Fruit fly (Drosophila melanogaster) whole organism, embryonic: ENCODE data around the gene Gem2.

Source experiments
- Ada2b ChIP-seq: fragments of 200-800 bp; sonication (Bioruptor generic); IDR thresholded peaks from 2 replicates; pipeline ENCODE4 v1.3.6; 2022; ENCODE audit warnings: missing biosample characterization, missing genetic modification characterization
- BtbVII ChIP-seq: fragments of 200-800 bp; sonication (Bioruptor generic); optimal IDR thresholded peaks from 3 replicates; lab custom pipeline; 2017; ENCODE audit warnings: missing biosample characterization, mild to moderate bottlenecking, missing genetic modification characterization
- C15 ChIP-seq: fragments of 200-800 bp; sonication (Bioruptor generic); IDR thresholded peaks from 3 replicates; pipeline ENCODE4 v1.3.6; 2022; ENCODE audit warnings: missing biosample characterization, missing genetic modification characterization
- CG10274 ChIP-seq: fragments of 200-800 bp; sonication (Bioruptor generic); optimal IDR thresholded peaks from 3 replicates; lab custom pipeline; 2017; ENCODE audit warnings: missing biosample characterization, mild to moderate bottlenecking, missing genetic modification characterization
- CG10366 ChIP-seq: fragments of 200-800 bp; sonication (Bioruptor generic); IDR thresholded peaks from 2 replicates; pipeline ENCODE4 v1.3.6; 2022; ENCODE audit warnings: missing biosample characterization, missing genetic modification characterization
- CG10979 ChIP-seq: fragments of 200-800 bp; sonication (Bioruptor generic); optimal IDR thresholded peaks from 2 replicates; lab custom pipeline; 2018; ENCODE audit warnings: missing biosample characterization, mild to moderate bottlenecking, missing genetic modification characterization, moderate library complexity
- CG11504 ChIP-seq: fragments of 200-800 bp; sonication (Bioruptor generic); optimal IDR thresholded peaks from 3 replicates; lab custom pipeline; 2019; ENCODE audit warnings: missing biosample characterization, mild to moderate bottlenecking, missing genetic modification characterization, moderate library complexity
- CG12155 ChIP-seq: fragments of 200-800 bp; sonication (Bioruptor generic); optimal IDR thresholded peaks from 3 replicates; lab custom pipeline; 2016; ENCODE audit warnings: missing biosample characterization, missing genetic modification characterization
- CG12299 ChIP-seq: fragments of 200-800 bp; sonication (Bioruptor generic); optimal IDR thresholded peaks from 2 replicates; lab custom pipeline; 2018; ENCODE audit warnings: missing biosample characterization, mild to moderate bottlenecking, missing genetic modification characterization
- CG12744 ChIP-seq: fragments of 200-800 bp; sonication (Bioruptor generic); optimal IDR thresholded peaks from 2 replicates; lab custom pipeline; 2016; ENCODE audit warnings: missing biosample characterization, missing genetic modification characterization
- CG13296 ChIP-seq: fragments of 200-800 bp; sonication (Bioruptor generic); optimal IDR thresholded peaks from 3 replicates; lab custom pipeline; 2018; ENCODE audit warnings: missing biosample characterization, mild to moderate bottlenecking, missing genetic modification characterization
- CG14014 ChIP-seq: fragments of 200-800 bp; sonication (Bioruptor generic); IDR thresholded peaks from 2 replicates; pipeline ENCODE4 v1.3.6; 2022; ENCODE audit warnings: missing biosample characterization, missing genetic modification characterization
- CG14441 ChIP-seq: fragments of 200-800 bp; sonication (Bioruptor generic); IDR thresholded peaks from 2 replicates; pipeline ENCODE4 v1.3.6; 2022; ENCODE audit warnings: missing biosample characterization, missing genetic modification characterization
- CG1603 ChIP-seq: fragments of 200-800 bp; sonication (Bioruptor generic); optimal IDR thresholded peaks from 2 replicates; lab custom pipeline; 2019; ENCODE audit warnings: missing biosample characterization, mild to moderate bottlenecking, missing genetic modification characterization, moderate library complexity
- CG16813 ChIP-seq: fragments of 200-800 bp; sonication (Bioruptor generic); IDR thresholded peaks from 3 replicates; pipeline ENCODE4 v1.3.6; 2022; ENCODE audit warnings: missing biosample characterization, missing genetic modification characterization; ENCODE audit not compliant: partially characterized antibody
- CG17359 ChIP-seq: fragments of 200-800 bp; sonication (Bioruptor generic); optimal IDR thresholded peaks from 3 replicates; lab custom pipeline; 2018; ENCODE audit warnings: missing biosample characterization, mild to moderate bottlenecking, missing genetic modification characterization, moderate library complexity
- CG17361 ChIP-seq: fragments of 200-800 bp; sonication (Bioruptor generic); IDR thresholded peaks from 3 replicates; pipeline ENCODE4 v1.3.6; 2022; ENCODE audit warnings: missing biosample characterization, missing genetic modification characterization
- CG17612 ChIP-seq: fragments of 200-800 bp; sonication (Bioruptor generic); IDR thresholded peaks from 2 replicates; pipeline ENCODE4 v1.3.6; 2022; ENCODE audit warnings: missing biosample characterization, missing genetic modification characterization
- CG2712 ChIP-seq: fragments of 200-800 bp; optimal IDR thresholded peaks from 3 replicates; lab custom pipeline; 2019; ENCODE audit warnings: missing biosample characterization, mild to moderate bottlenecking, missing genetic modification characterization, moderate library complexity
- CG34376 ChIP-seq: fragments of 200-800 bp; sonication (Bioruptor generic); optimal IDR thresholded peaks from 2 replicates; lab custom pipeline; 2018; ENCODE audit warnings: missing biosample characterization, mild to moderate bottlenecking, missing genetic modification characterization
- CG6272 ChIP-seq: fragments of 200-800 bp; sonication (Bioruptor generic); IDR thresholded peaks from 2 replicates; pipeline ENCODE4 v1.3.6; 2022; ENCODE audit warnings: missing biosample characterization, missing genetic modification characterization
- Dek ChIP-seq: fragments of 200-800 bp; sonication (Bioruptor generic); optimal IDR thresholded peaks from 3 replicates; lab custom pipeline; 2019; ENCODE audit warnings: missing biosample characterization, mild to moderate bottlenecking, missing genetic modification characterization, moderate library complexity
- Fer3 ChIP-seq: fragments of 200-800 bp; sonication (Bioruptor generic); optimal IDR thresholded peaks from 2 replicates; lab custom pipeline; 2018; ENCODE audit warnings: missing biosample characterization, mild to moderate bottlenecking, missing genetic modification characterization, moderate library complexity
- H15 ChIP-seq: fragments of 200-800 bp; sonication (Bioruptor generic); IDR thresholded peaks from 3 replicates; pipeline ENCODE4 v1.3.6; 2022; ENCODE audit warnings: missing biosample characterization, missing genetic modification characterization
- Mad ChIP-seq: fragments of 200-800 bp; sonication (Bioruptor generic); optimal IDR thresholded peaks from 2 replicates; lab custom pipeline; 2016; ENCODE audit warnings: missing biosample characterization, missing genetic modification characterization
- Mrtf ChIP-seq: fragments of 200-800 bp; sonication (Bioruptor generic); IDR thresholded peaks from 3 replicates; pipeline ENCODE4 v1.3.6; 2022; ENCODE audit warnings: missing biosample characterization, missing genetic modification characterization
- NFAT ChIP-seq: fragments of 200-800 bp; sonication (Bioruptor generic); IDR thresholded peaks from 2 replicates; pipeline ENCODE4 v1.3.6; 2022; ENCODE audit warnings: missing biosample characterization, missing genetic modification characterization
- Nf-YA ChIP-seq: fragments of 200-800 bp; sonication (Bioruptor generic); IDR thresholded peaks from 2 replicates; pipeline ENCODE4 v1.3.6; 2022; ENCODE audit warnings: missing biosample characterization, missing genetic modification characterization
- Scr ChIP-seq: fragments of 200-800 bp; sonication (Bioruptor generic); IDR thresholded peaks from 2 replicates; pipeline ENCODE4 v1.3.6; 2022; ENCODE audit warnings: missing biosample characterization, missing genetic modification characterization; ENCODE audit not compliant: partially characterized antibody
- TFAM ChIP-seq: fragments of 200-800 bp; sonication (Bioruptor generic); optimal IDR thresholded peaks from 2 replicates; lab custom pipeline; 2017; ENCODE audit warnings: missing biosample characterization, missing genetic modification characterization, inconsistent platforms
- Xbp1 ChIP-seq: fragments of 200-800 bp; sonication (Bioruptor generic); optimal IDR thresholded peaks from 3 replicates; lab custom pipeline; 2016; ENCODE audit warnings: missing biosample characterization, mild to moderate bottlenecking, missing genetic modification characterization
- amos ChIP-seq: fragments of 200-800 bp; sonication (Bioruptor generic); IDR thresholded peaks from 2 replicates; pipeline ENCODE4 v1.3.6; 2022; ENCODE audit warnings: missing biosample characterization, missing genetic modification characterization; ENCODE audit not compliant: partially characterized antibody
- caup ChIP-seq: fragments of 200-800 bp; sonication (Bioruptor generic); optimal IDR thresholded peaks from 3 replicates; lab custom pipeline; 2017; ENCODE audit warnings: missing biosample characterization, mild to moderate bottlenecking, missing genetic modification characterization, moderate library complexity; ENCODE audit not compliant: severe bottlenecking
- chif ChIP-seq, 2 experiments: fragments of 200-800 bp; sonication (Bioruptor generic); optimal IDR thresholded peaks; 3 replicates each; lab custom pipeline; 2016; ENCODE audit warnings: missing biosample characterization in 2 of 2, missing genetic modification characterization in 2 of 2
- danr ChIP-seq: fragments of 200-800 bp; sonication (Bioruptor generic); IDR thresholded peaks from 2 replicates; pipeline ENCODE4 v1.3.6; 2022; ENCODE audit warnings: missing biosample characterization, missing genetic modification characterization
- fd3F ChIP-seq: fragments of 200-800 bp; sonication (Bioruptor generic); optimal IDR thresholded peaks from 2 replicates; lab custom pipeline; 2018; ENCODE audit warnings: missing biosample characterization, mild to moderate bottlenecking, missing genetic modification characterization, moderate library complexity
- knrl ChIP-seq: fragments of 200-800 bp; sonication (Bioruptor generic); IDR thresholded peaks from 3 replicates; pipeline ENCODE4 v1.3.6; 2022; ENCODE audit warnings: missing biosample characterization, missing genetic modification characterization; ENCODE audit not compliant: partially characterized antibody
- mld ChIP-seq: fragments of 200-800 bp; sonication (Bioruptor generic); IDR thresholded peaks from 3 replicates; pipeline ENCODE4 v1.3.6; 2022; ENCODE audit warnings: missing biosample characterization, missing genetic modification characterization; ENCODE audit not compliant: partially characterized antibody
- nom ChIP-seq: fragments of 200-800 bp; sonication (Bioruptor generic); optimal IDR thresholded peaks from 2 replicates; lab custom pipeline; 2017; ENCODE audit warnings: missing biosample characterization, missing genetic modification characterization, mild to moderate bottlenecking, moderate library complexity, missing genetic modification reagents
- p53 ChIP-seq: fragments of 200-800 bp; sonication (Bioruptor generic); optimal IDR thresholded peaks from 2 replicates; lab custom pipeline; 2016; ENCODE audit warnings: missing biosample characterization, missing genetic modification characterization
- pb ChIP-seq: fragments of 200-800 bp; sonication (Bioruptor generic); optimal IDR thresholded peaks from 3 replicates; lab custom pipeline; 2016; ENCODE audit warnings: missing biosample characterization, missing genetic modification characterization
- pfk ChIP-seq: fragments of 200-800 bp; sonication (Bioruptor generic); optimal IDR thresholded peaks from 2 replicates; lab custom pipeline; 2018; ENCODE audit warnings: missing biosample characterization, mild to moderate bottlenecking, missing genetic modification characterization, moderate library complexity
- pho ChIP-seq: fragments of 200-800 bp; sonication (Bioruptor generic); optimal IDR thresholded peaks from 2 replicates; lab custom pipeline; 2016; ENCODE audit warnings: missing biosample characterization, missing genetic modification characterization
- sim ChIP-seq: fragments of 200-800 bp; sonication (Bioruptor generic); IDR thresholded peaks from 2 replicates; pipeline ENCODE4 v1.3.6; 2022; ENCODE audit warnings: missing biosample characterization, missing genetic modification characterization
- sna ChIP-seq: fragments of 200-800 bp; sonication (Bioruptor generic); IDR thresholded peaks from 2 replicates; pipeline ENCODE4 v1.3.6; 2022; ENCODE audit warnings: missing biosample characterization, missing genetic modification characterization; ENCODE audit not compliant: partially characterized antibody
- trh ChIP-seq: fragments of 200-800 bp; sonication (Bioruptor generic); optimal IDR thresholded peaks from 2 replicates; lab custom pipeline; 2016; ENCODE audit warnings: missing biosample characterization, missing genetic modification characterization
- ttk ChIP-seq: fragments of 200-800 bp; sonication (Bioruptor generic); IDR thresholded peaks from 2 replicates; pipeline ENCODE4 v2.1.2; 2022; ENCODE audit warnings: missing biosample characterization, missing genetic modification characterization
- tx ChIP-seq: fragments of 200-800 bp; sonication (Bioruptor generic); optimal IDR thresholded peaks from 2 replicates; lab custom pipeline; 2016; ENCODE audit warnings: missing biosample characterization, missing genetic modification characterization
- zfh1 ChIP-seq: fragments of 200-800 bp; sonication (Bioruptor generic); IDR thresholded peaks from 3 replicates; pipeline ENCODE4 v1.3.6; 2022; ENCODE audit warnings: missing biosample characterization, missing genetic modification characterization

Gene Gem2

dm6 chr3L:19079798-19080691 is 20.1 kb downstream of the Gem2 start (continued):
- TF ChIP-seq chif (GFP tag; optimal IDR thresholded peaks at IDR 0.05; lab: Kevin White, UChicago) = peak; percentile 6 to 42
- no peak for TF ChIP-seq p53 (GFP tag; lab: Kevin White, UChicago)
- no peak for TF ChIP-seq CG17612
- no peak for TF ChIP-seq CG12155 (GFP tag; lab: Kevin White, UChicago)
- no peak for TF ChIP-seq NFAT (GFP tag; lab: Robert Waterston, UW)
- TF ChIP-seq CG6272 (GFP tag; lab: Robert Waterston, UW) = no peak
- no peak for TF ChIP-seq pfk (GFP tag; lab: Kevin White, UChicago)
- no peak for TF ChIP-seq Nf-YA (GFP tag; lab: Robert Waterston, UW)
- TF ChIP-seq Dek = peak; percentile 0
- TF ChIP-seq CG16813 (GFP tag; lab: Robert Waterston, UW) = no peak
- TF ChIP-seq tx = no peak
- no peak for TF ChIP-seq danr (GFP tag; lab: Robert Waterston, UW)
- no peak for TF ChIP-seq CG14014 (GFP tag; lab: Robert Waterston, UW)
- no peak for TF ChIP-seq trh (GFP tag; lab: Kevin White, UChicago)
- peak; percentile 30 for TF ChIP-seq Xbp1 (GFP tag; lab: Kevin White, UChicago)
- peak; percentile 13 for TF ChIP-seq Fer3 (tag; lab: Kevin White, UChicago)
- no peak for TF ChIP-seq Mrtf
- no peak for TF ChIP-seq caup (GFP tag; lab: Kevin White, UChicago)
- TF ChIP-seq CG17359 (tag; lab: Kevin White, UChicago) = no peak
- TF ChIP-seq mld = no peak
- peak; percentile 65; the same call in 2 of the 3 replicates for TF ChIP-seq CG17361
- TF ChIP-seq CG34376 (GFP tag; lab: Kevin White, UChicago) = no peak
- TF ChIP-seq sim (GFP tag; lab: Robert Waterston, UW) = no peak
- TF ChIP-seq nom = peak; percentile 20
- peak; percentile 12 for TF ChIP-seq fd3F (GFP tag; lab: Kevin White, UChicago)
- no peak for TF ChIP-seq Scr
- no peak for TF ChIP-seq amos (GFP tag; lab: Robert Waterston, UW)
- TF ChIP-seq TFAM (GFP tag; lab: Kevin White, UChicago) = no peak
- TF ChIP-seq Mad (GFP tag; lab: Kevin White, UChicago) = no peak
- TF ChIP-seq ttk (GFP tag; lab: Robert Waterston, UW) = no peak
- TF ChIP-seq CG12299 (tag; lab: Kevin White, UChicago) = no peak
- TF ChIP-seq pb (GFP tag; lab: Kevin White, UChicago) = peak; percentile 33
- TF ChIP-seq H15 = no peak
- TF ChIP-seq CG10366 = no peak
- no peak for TF ChIP-seq CG10274
- TF ChIP-seq CG2712 (tag; lab: Kevin White, UChicago) = peak; percentile 39
- no peak for TF ChIP-seq knrl (GFP tag; lab: Robert Waterston, UW)
- TF ChIP-seq CG1603 (tag; lab: Kevin White, UChicago) = no peak
- TF ChIP-seq CG12744 (GFP tag; lab: Kevin White, UChicago) = no peak
- TF ChIP-seq CG11504 = peak; percentile 68
- peak; percentile 12 for TF ChIP-seq CG10979 (tag; lab: Kevin White, UChicago)
- TF ChIP-seq Ada2b (GFP tag; lab: Robert Waterston, UW) = no peak
- TF ChIP-seq BtbVII (GFP tag; lab: Kevin White, UChicago) = no peak
- TF ChIP-seq pho (GFP tag; lab: Kevin White, UChicago) = peak; percentile 28
- no peak for TF ChIP-seq C15 (GFP tag; lab: Robert Waterston, UW)
- TF ChIP-seq sna (GFP tag; lab: Robert Waterston, UW) = no peak
- TF ChIP-seq zfh1 = no peak
- TF ChIP-seq CG14441 = no peak
- peak; percentile 15 for TF ChIP-seq CG13296
